Worm (Caenorhabditis elegans) whole organism, L3 larva: ENCODE results near the gene K02A2.5.

Source experiments
- R02D3.7 ChIP-seq: fragments of 150-350 bp; optimal IDR thresholded peaks from 2 replicates; lab custom pipeline; 2014; ENCODE audit warnings: missing biosample characterization, missing genetic modification characterization
- ceh-9 ChIP-seq: sonication (generic microtip); optimal IDR thresholded peaks from 2 replicates; lab custom pipeline; 2018; ENCODE audit warnings: missing biosample characterization, missing genetic modification characterization
- egl-27 ChIP-seq: sonication (generic microtip); optimal IDR thresholded peaks from 4 replicates; lab custom pipeline; 2017; ENCODE audit warnings: missing biosample characterization, missing genetic modification reagents, missing genetic modification characterization
- elt-2 ChIP-seq: sonication (generic microtip); optimal IDR thresholded peaks from 2 replicates; lab custom pipeline; 2016; ENCODE audit warnings: missing genetic modification reagents, mild to moderate bottlenecking, missing genetic modification characterization, missing compliant biosample characterization
- fkh-10 ChIP-seq: sonication (generic microtip); optimal IDR thresholded peaks from 2 replicates; lab custom pipeline; 2017; ENCODE audit warnings: missing biosample characterization, missing genetic modification reagents, missing genetic modification characterization
- jun-1 ChIP-seq: fragments of 150-350 bp; optimal IDR thresholded peaks from 2 replicates; lab custom pipeline; 2014; ENCODE audit warnings: missing biosample characterization, missing genetic modification reagents, missing genetic modification characterization
- nfya-1 ChIP-seq: sonication (generic microtip); optimal IDR thresholded peaks from 2 replicates; lab custom pipeline; 2017; ENCODE audit warnings: missing genetic modification characterization, mild to moderate bottlenecking, missing compliant biosample characterization, antibody characterized with exemption, moderate library complexity; ENCODE audit not compliant: insufficient read depth
- nhr-11 ChIP-seq: fragments of 150-350 bp; optimal IDR thresholded peaks from 2 replicates; lab custom pipeline; 2014; ENCODE audit warnings: missing biosample characterization, missing genetic modification characterization
- nhr-43 ChIP-seq: sonication (generic microtip); optimal IDR thresholded peaks from 2 replicates; lab custom pipeline; 2016; ENCODE audit warnings: mild to moderate bottlenecking, missing genetic modification characterization, missing compliant biosample characterization; ENCODE audit not compliant: poor library complexity, severe bottlenecking
- nhr-77 ChIP-seq: fragments of 150-350 bp; optimal IDR thresholded peaks from 2 replicates; lab custom pipeline; 2014; ENCODE audit warnings: missing biosample characterization, missing genetic modification characterization
- skn-1 ChIP-seq: fragments of 150-350 bp; optimal IDR thresholded peaks from 2 replicates; lab custom pipeline; 2014; ENCODE audit warnings: missing biosample characterization, missing genetic modification characterization
- snpc-4 ChIP-seq: fragments of 150-350 bp; optimal IDR thresholded peaks from 2 replicates; lab custom pipeline; 2014; ENCODE audit warnings: missing biosample characterization, missing genetic modification characterization
- tbx-2 ChIP-seq: sonication (generic microtip); optimal IDR thresholded peaks from 2 replicates; lab custom pipeline; 2016; ENCODE audit warnings: mild to moderate bottlenecking, missing genetic modification characterization, missing compliant biosample characterization

DNA sequence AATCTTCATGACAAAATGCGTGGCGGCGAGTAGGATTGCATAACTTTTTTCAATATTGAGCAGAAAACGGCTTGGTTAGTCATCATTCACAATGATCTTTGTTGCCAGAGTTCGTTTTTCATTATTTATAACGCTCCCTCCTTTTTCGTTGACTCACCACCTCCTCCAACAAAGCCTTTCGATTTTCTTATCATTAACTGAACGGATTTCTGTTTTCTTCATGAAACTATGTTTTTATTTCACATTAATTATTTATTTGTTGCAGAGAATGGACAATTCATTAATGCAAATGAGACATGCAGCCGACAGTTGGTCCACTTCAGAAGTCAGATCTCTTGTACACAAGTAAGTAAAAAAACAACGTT lies 17.2 kb downstream of the K02A2.5 start, which contains the start of gene bath-44:
- no peak for TF ChIP-seq snpc-4 (tag; lab: Kevin White, UChicago)
- TF ChIP-seq skn-1 (tag; lab: Kevin White, UChicago): no peak
- TF ChIP-seq ceh-9 (tag; lab: Kevin White, UChicago): no peak
- TF ChIP-seq elt-2 (tag; lab: Kevin White, UChicago): no peak
- TF ChIP-seq nhr-43 (tag; lab: Kevin White, UChicago): no peak
- no peak for TF ChIP-seq nhr-11 (tag; lab: Kevin White, UChicago)
- no peak for TF ChIP-seq jun-1
- TF ChIP-seq nhr-77: no peak
- no peak for TF ChIP-seq nfya-1 (tag; lab: Kevin White, UChicago)
- TF ChIP-seq R02D3.7 (tag; lab: Kevin White, UChicago): no peak
- no peak for TF ChIP-seq tbx-2 (tag; lab: Kevin White, UChicago)
- TF ChIP-seq fkh-10 (GFP tag; lab: Kevin White, UChicago): no peak
- TF ChIP-seq egl-27: no peak
